Worm (Caenorhabditis elegans): Measurements from ENCODE around the gene C11H1.7.

- no peak for TF ChIP-seq W03F9.2 (tag; optimal IDR thresholded peaks at IDR 0.05)
- no peak for TF ChIP-seq him-1 (tag; optimal IDR thresholded peaks at IDR 0.05)
These were observed 8.4 kb downstream of the C11H1.7 start for ce11 chrX:14335621-14336020.

All from whole organism, L4/young adult.